Fruit fly (Drosophila melanogaster) whole organism, embryonic: ENCODE data around the gene ich.

Experiments used
- Antp ChIP-seq: fragments of 200-800 bp; sonication (Bioruptor generic); optimal IDR thresholded peaks from 3 replicates; lab custom pipeline; 2016; ENCODE audit warnings: missing biosample characterization, missing genetic modification characterization
- Asciz ChIP-seq: fragments of 200-800 bp; sonication (Bioruptor generic); optimal IDR thresholded peaks from 2 replicates; lab custom pipeline; 2017; ENCODE audit warnings: missing biosample characterization, mild to moderate bottlenecking, missing genetic modification characterization, missing genetic modification reagents
- CG1024 ChIP-seq: fragments of 200-800 bp; sonication (Bioruptor generic); IDR thresholded peaks from 2 replicates; pipeline ENCODE4 v1.3.6; 2022; ENCODE audit warnings: missing biosample characterization, missing genetic modification characterization
- CG10565 ChIP-seq: fragments of 200-800 bp; sonication (Bioruptor generic); optimal IDR thresholded peaks from 3 replicates; lab custom pipeline; 2016; ENCODE audit warnings: missing biosample characterization, mild to moderate bottlenecking, missing genetic modification characterization
- CG11085 ChIP-seq: fragments of 200-800 bp; sonication (Bioruptor generic); IDR thresholded peaks from 2 replicates; pipeline ENCODE4 v1.3.6; 2022; ENCODE audit warnings: missing biosample characterization, missing genetic modification characterization
- CG11696 ChIP-seq: fragments of 200-800 bp; sonication (Bioruptor generic); IDR thresholded peaks from 2 replicates; pipeline ENCODE4 v1.3.6; 2022; ENCODE audit warnings: missing biosample characterization, missing genetic modification characterization
- CG14014 ChIP-seq: fragments of 200-800 bp; sonication (Bioruptor generic); IDR thresholded peaks from 2 replicates; pipeline ENCODE4 v1.3.6; 2022; ENCODE audit warnings: missing biosample characterization, missing genetic modification characterization
- CG14710 ChIP-seq: fragments of 200-800 bp; sonication (Bioruptor generic); optimal IDR thresholded peaks from 3 replicates; lab custom pipeline; 2019; ENCODE audit warnings: missing biosample characterization, mild to moderate bottlenecking, missing genetic modification characterization, moderate library complexity
- CG15601 ChIP-seq: fragments of 200-800 bp; sonication (Bioruptor generic); optimal IDR thresholded peaks from 3 replicates; lab custom pipeline; 2019; ENCODE audit warnings: missing biosample characterization, mild to moderate bottlenecking, missing genetic modification characterization, moderate library complexity
- CG16815 ChIP-seq: fragments of 200-800 bp; sonication (Bioruptor generic); optimal IDR thresholded peaks from 3 replicates; lab custom pipeline; 2017; ENCODE audit warnings: missing biosample characterization, mild to moderate bottlenecking, missing genetic modification characterization
- CG17328 ChIP-seq: fragments of 200-800 bp; sonication (Bioruptor generic); IDR thresholded peaks from 2 replicates; pipeline ENCODE4 v1.3.6; 2022; ENCODE audit warnings: missing biosample characterization, missing genetic modification characterization
- CG17385 ChIP-seq: fragments of 200-800 bp; sonication (Bioruptor generic); optimal IDR thresholded peaks from 3 replicates; lab custom pipeline; 2018; ENCODE audit warnings: missing biosample characterization, mild to moderate bottlenecking, missing genetic modification characterization
- CG4730 ChIP-seq: fragments of 200-800 bp; sonication (Bioruptor generic); IDR thresholded peaks from 2 replicates; pipeline ENCODE4 v1.3.6; 2022; ENCODE audit warnings: missing biosample characterization, missing genetic modification characterization
- CG6689 ChIP-seq: fragments of 200-800 bp; sonication (Bioruptor generic); IDR thresholded peaks from 2 replicates; pipeline ENCODE4 v1.3.6; 2022; ENCODE audit warnings: missing biosample characterization, missing genetic modification characterization
- CG7963 ChIP-seq: fragments of 200-800 bp; sonication (Bioruptor generic); IDR thresholded peaks from 3 replicates; pipeline ENCODE4 v1.3.6; 2022; ENCODE audit warnings: missing biosample characterization, missing genetic modification characterization; ENCODE audit not compliant: partially characterized antibody
- CG7987 ChIP-seq: fragments of 200-800 bp; sonication (Bioruptor generic); optimal IDR thresholded peaks from 2 replicates; lab custom pipeline; 2018; ENCODE audit warnings: missing biosample characterization, mild to moderate bottlenecking, missing genetic modification characterization, moderate library complexity
- CkIIα-i1 ChIP-seq: fragments of 200-800 bp; sonication (Bioruptor generic); IDR thresholded peaks from 2 replicates; pipeline ENCODE4 v1.3.6; 2022; ENCODE audit warnings: missing biosample characterization, missing genetic modification characterization
- Dip2 ChIP-seq: fragments of 200-800 bp; sonication (Bioruptor generic); IDR thresholded peaks from 2 replicates; pipeline ENCODE4 v1.3.6; 2022; ENCODE audit warnings: missing biosample characterization, missing genetic modification characterization
- Doc2 ChIP-seq: fragments of 200-800 bp; sonication (Bioruptor generic); IDR thresholded peaks from 2 replicates; pipeline ENCODE4 v1.3.6; 2022; ENCODE audit warnings: missing biosample characterization, missing genetic modification characterization
- ERR ChIP-seq: fragments of 200-800 bp; sonication (Bioruptor generic); optimal IDR thresholded peaks from 2 replicates; lab custom pipeline; 2016; ENCODE audit warnings: missing biosample characterization, missing genetic modification characterization
- Gug ChIP-seq: fragments of 200-800 bp; sonication (Bioruptor generic); IDR thresholded peaks from 4 replicates; pipeline ENCODE4 v1.3.6; 2022; ENCODE audit warnings: missing biosample characterization, missing genetic modification characterization
- HLH3B ChIP-seq: fragments of 200-800 bp; sonication (Bioruptor generic); IDR thresholded peaks from 2 replicates; pipeline ENCODE4 v1.3.6; 2022; ENCODE audit warnings: missing biosample characterization, missing genetic modification characterization
- HmgZ ChIP-seq: fragments of 200-800 bp; sonication (Bioruptor generic); optimal IDR thresholded peaks from 2 replicates; lab custom pipeline; 2018; ENCODE audit warnings: missing biosample characterization, mild to moderate bottlenecking, missing genetic modification characterization
- Hmx ChIP-seq: fragments of 200-800 bp; sonication (Bioruptor generic); optimal IDR thresholded peaks from 2 replicates; lab custom pipeline; 2016; ENCODE audit warnings: missing biosample characterization, missing genetic modification characterization
- Jarid2 ChIP-seq: fragments of 200-800 bp; sonication (Bioruptor generic); optimal IDR thresholded peaks from 3 replicates; lab custom pipeline; 2017; ENCODE audit warnings: mild to moderate bottlenecking, missing biosample characterization, missing genetic modification reagents, missing genetic modification characterization
- Kr ChIP-seq: fragments of 200-800 bp; sonication (Bioruptor generic); optimal IDR thresholded peaks from 2 replicates; lab custom pipeline; 2017; ENCODE audit warnings: missing biosample characterization, mild to moderate bottlenecking, missing genetic modification characterization
- NK7.1 ChIP-seq: fragments of 200-800 bp; sonication (Bioruptor generic); optimal IDR thresholded peaks from 3 replicates; lab custom pipeline; 2016; ENCODE audit warnings: missing biosample characterization, missing genetic modification characterization
- Opbp ChIP-seq: fragments of 200-800 bp; sonication (Bioruptor generic); IDR thresholded peaks from 3 replicates; pipeline ENCODE4 v1.3.6; 2022; ENCODE audit warnings: missing biosample characterization, missing genetic modification characterization; ENCODE audit not compliant: partially characterized antibody
- Sry-δ ChIP-seq: fragments of 200-800 bp; sonication (Bioruptor generic); optimal IDR thresholded peaks from 2 replicates; lab custom pipeline; 2016; ENCODE audit warnings: missing biosample characterization, missing genetic modification characterization
- Usf ChIP-seq: fragments of 200-800 bp; sonication (Bioruptor generic); optimal IDR thresholded peaks from 2 replicates; lab custom pipeline; 2017; ENCODE audit warnings: missing genotype, missing biosample characterization, missing genetic modification characterization
- Xbp1 ChIP-seq: fragments of 200-800 bp; sonication (Bioruptor generic); optimal IDR thresholded peaks from 3 replicates; lab custom pipeline; 2016; ENCODE audit warnings: missing biosample characterization, mild to moderate bottlenecking, missing genetic modification characterization
- crc ChIP-seq: fragments of 200-800 bp; sonication (Bioruptor generic); optimal IDR thresholded peaks from 2 replicates; lab custom pipeline; 2016; ENCODE audit warnings: missing biosample characterization, missing genetic modification characterization
- danr ChIP-seq: fragments of 200-800 bp; sonication (Bioruptor generic); IDR thresholded peaks from 2 replicates; pipeline ENCODE4 v1.3.6; 2022; ENCODE audit warnings: missing biosample characterization, missing genetic modification characterization
- dm ChIP-seq: fragments of 200-800 bp; sonication (Bioruptor generic); optimal IDR thresholded peaks from 3 replicates; lab custom pipeline; 2016; ENCODE audit warnings: missing biosample characterization, missing genetic modification characterization
- gcm2 ChIP-seq: fragments of 200-800 bp; sonication (Bioruptor generic); optimal IDR thresholded peaks from 2 replicates; lab custom pipeline; 2016; ENCODE audit warnings: missing biosample characterization, missing genetic modification characterization
- gfzf ChIP-seq: fragments of 200-800 bp; sonication (Bioruptor generic); optimal IDR thresholded peaks from 2 replicates; lab custom pipeline; 2016; ENCODE audit warnings: missing biosample characterization, mild to moderate bottlenecking, missing genetic modification characterization, moderate library complexity
- inv ChIP-seq: fragments of 200-800 bp; sonication (Bioruptor generic); IDR thresholded peaks from 2 replicates; pipeline ENCODE4 v1.3.6; 2022; ENCODE audit warnings: missing biosample characterization, missing genetic modification characterization; ENCODE audit not compliant: partially characterized antibody
- mirr ChIP-seq: fragments of 200-800 bp; sonication (Bioruptor generic); optimal IDR thresholded peaks from 3 replicates; lab custom pipeline; 2018; ENCODE audit warnings: missing biosample characterization, mild to moderate bottlenecking, missing genetic modification characterization
- nom ChIP-seq: fragments of 200-800 bp; sonication (Bioruptor generic); optimal IDR thresholded peaks from 2 replicates; lab custom pipeline; 2017; ENCODE audit warnings: missing biosample characterization, missing genetic modification characterization, mild to moderate bottlenecking, moderate library complexity, missing genetic modification reagents
- p53 ChIP-seq: fragments of 200-800 bp; sonication (Bioruptor generic); optimal IDR thresholded peaks from 2 replicates; lab custom pipeline; 2016; ENCODE audit warnings: missing biosample characterization, missing genetic modification characterization
- pan ChIP-seq, 4 experiments: fragments of >200 bp in 3 of 4; fragments of 200-800 bp in 1 of 4; sonication (Bioruptor generic) in 1 of 4; optimal IDR thresholded peaks in 3 of 4; IDR thresholded peaks in 1 of 4; 2 replicates each; pipeline versions ENCODE4 v1.3.6 to Lab custom; 2017 to 2022; ENCODE audit warnings: missing biosample characterization in 2 of 4, missing genetic modification characterization in 2 of 4, mixed read lengths in 1 of 4
- pb ChIP-seq: fragments of 200-800 bp; sonication (Bioruptor generic); optimal IDR thresholded peaks from 3 replicates; lab custom pipeline; 2016; ENCODE audit warnings: missing biosample characterization, missing genetic modification characterization
- pho ChIP-seq: fragments of 200-800 bp; sonication (Bioruptor generic); optimal IDR thresholded peaks from 2 replicates; lab custom pipeline; 2016; ENCODE audit warnings: missing biosample characterization, missing genetic modification characterization
- pzg ChIP-seq: fragments of 200-800 bp; sonication (Bioruptor generic); optimal IDR thresholded peaks from 3 replicates; lab custom pipeline; 2018; ENCODE audit warnings: missing biosample characterization, mild to moderate bottlenecking, missing genetic modification characterization, moderate library complexity
- sc ChIP-seq, 3 experiments: fragments of >200 bp in 2 of 3; fragments of 200-800 bp in 1 of 3; sonication (Bioruptor generic) in 1 of 3; optimal IDR thresholded peaks; 2 replicates in 2 of 3; 3 replicates in 1 of 3; lab custom pipeline; 2017; ENCODE audit warnings: mild to moderate bottlenecking in 1 of 3, missing biosample characterization in 1 of 3, missing genetic modification characterization in 1 of 3, missing genetic modification reagents in 1 of 3
- sens ChIP-seq: fragments of 200-800 bp; sonication (Bioruptor generic); peaks from one replicate; lab custom pipeline; 2016; ENCODE audit warnings: missing biosample characterization, missing genetic modification characterization
- sima ChIP-seq: fragments of 200-800 bp; sonication (Bioruptor generic); optimal IDR thresholded peaks from 2 replicates; lab custom pipeline; 2016; ENCODE audit warnings: missing biosample characterization, missing genetic modification characterization
- toy ChIP-seq: fragments of 200-800 bp; sonication (Bioruptor generic); IDR thresholded peaks from 2 replicates; pipeline ENCODE4 v1.3.6; 2022; ENCODE audit warnings: missing biosample characterization, missing genetic modification characterization
- vvl ChIP-seq: fragments of 200-800 bp; sonication (Bioruptor generic); IDR thresholded peaks from 2 replicates; pipeline ENCODE4 v1.3.6; 2022; ENCODE audit warnings: missing biosample characterization, missing genetic modification characterization

The ich gene

dm6 chr3R:8938494-8939404, 24.1 kb downstream of the ich start, which contains the start of gene ScsbetaA (continued):
- TF ChIP-seq Jarid2 (GFP tag; lab: Kevin White, UChicago) (no peak), CG7963 (peak; percentile 67), gcm2 (no peak), CG15601 (peak; percentile 27), p53 (no peak), Antp (GFP tag; lab: Kevin White, UChicago) (no peak), CG11696 (GFP tag; lab: Robert Waterston, UW) (no peak), pzg (GFP tag; lab: Kevin White, UChicago) (peak; percentile 94), Gug (no peak), Dip2 (GFP tag; lab: Robert Waterston, UW) (no peak), Kr (GFP tag; lab: Kevin White, UChicago) (no peak), HLH3B (no peak), CG4730 (GFP tag; lab: Robert Waterston, UW) (no peak), Xbp1 (GFP tag; lab: Kevin White, UChicago) (no peak), pho (GFP tag; lab: Kevin White, UChicago) (no peak), CG6689 (GFP tag; lab: Robert Waterston, UW) (no peak), CG17385 (GFP tag; lab: Kevin White, UChicago) (no peak), Sry-δ (GFP tag; lab: Kevin White, UChicago) (peak; percentile 96), Asciz (GFP tag; lab: Kevin White, UChicago) (no peak), CG1024 (GFP tag; lab: Robert Waterston, UW) (no peak), pb (no peak), CG16815 (no peak), nom (GFP tag; lab: Kevin White, UChicago) (peak; percentile 34), CG7987 (no peak), crc (GFP tag; lab: Kevin White, UChicago) (no peak), NK7.1 (GFP tag; lab: Kevin White, UChicago) (no peak), Usf (GFP tag; lab: Kevin White, UChicago) (no peak), ERR (no peak), dm (no peak), Doc2 (no peak), CG10565 (GFP tag; lab: Kevin White, UChicago) (no peak), vvl (GFP tag; lab: Robert Waterston, UW) (no peak), sc (optimal IDR thresholded peaks at IDR 0.05; lab: Kevin White, UChicago) (no peak), sc (GFP tag; optimal IDR thresholded peaks at IDR 0.05; lab: Kevin White, UChicago) (no peak), pan (optimal IDR thresholded peaks at IDR 0.05; lab: Kevin White, UChicago) (no peak), pan (GFP tag; optimal IDR thresholded peaks at IDR 0.05 in 1 of 2, IDR thresholded peaks at IDR 0.05 in 1 of 2) (no peak), HmgZ (peak; percentile 71), CG17328 (GFP tag; lab: Robert Waterston, UW) (no peak), danr (no peak), mirr (GFP tag; lab: Kevin White, UChicago) (peak; percentile 88), Hmx (GFP tag; lab: Kevin White, UChicago) (no peak), sima (no peak), CG11085 (GFP tag; lab: Robert Waterston, UW) (no peak), CkIIα-i1 (no peak), CG14710 (peak; percentile 32), inv (GFP tag; lab: Robert Waterston, UW) (peak; percentile 77; the same call in 1 of the 2 replicates), CG14014 (GFP tag; lab: Robert Waterston, UW) (no peak; the same call in 1 of the 2 replicates), gfzf (GFP tag; lab: Kevin White, UChicago) (peak; percentile 63), sens (GFP tag; lab: Kevin White, UChicago) (no peak), toy (GFP tag; lab: Robert Waterston, UW) (no peak), Opbp (peak; percentile 85)
